Worm (Caenorhabditis elegans): ENCODE measurements around the gene Y48A6C.8.

DNA sequence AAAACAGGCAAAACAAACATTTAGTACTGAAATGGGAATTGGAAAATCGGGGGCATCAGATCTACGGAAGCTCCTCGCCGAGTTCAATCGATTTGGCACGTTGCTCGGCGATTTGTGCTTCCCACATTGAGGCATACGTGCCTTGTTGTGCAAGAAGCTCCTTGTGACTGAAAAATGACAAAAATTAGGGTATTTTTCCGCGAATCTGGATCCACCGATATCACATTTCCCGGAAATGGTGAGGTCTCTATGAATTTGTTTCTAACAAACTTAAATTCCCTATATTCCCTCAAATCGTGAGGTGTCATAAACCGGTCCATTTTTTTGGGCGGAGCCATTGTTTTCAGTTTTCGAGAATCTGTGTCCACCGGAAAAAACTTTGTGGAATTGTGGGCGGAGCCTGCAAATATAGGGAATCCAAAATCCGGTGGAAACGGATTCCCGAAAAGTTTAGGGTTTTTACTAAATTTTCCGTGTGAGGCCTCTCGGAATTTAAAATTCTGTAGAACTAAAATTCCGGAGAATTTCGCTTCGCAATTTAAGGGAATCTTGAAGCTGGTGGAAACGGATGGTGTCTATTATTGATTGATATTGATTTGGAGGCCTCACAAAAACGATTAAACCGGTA lies 35.7 kb downstream of the Y48A6C.8 start:
- TF ChIP-seq hmg-4 (GFP tag; optimal IDR thresholded peaks at IDR 0.05) = no peak
- no peak for TF ChIP-seq flt-1 (GFP tag; IDR thresholded peaks at IDR 0.05)
